Fruit fly (Drosophila melanogaster): Measurements from ENCODE around the gene CG32069.

CG32069 gene

dm6 chr3L:11097982-11098663, 35.7 kb upstream of the CG32069 start, which contains the start of the genes Irbp18 and APP-BP1 (continued):
- TF ChIP-seq CG13424 (tag; optimal IDR thresholded peaks at IDR 0.05) (peak; percentile 90), trh (GFP tag; optimal IDR thresholded peaks at IDR 0.05) (peak; percentile 91), CG10274 (GFP tag; optimal IDR thresholded peaks at IDR 0.05) (peak; percentile 78), chif (GFP tag; optimal IDR thresholded peaks at IDR 0.05) (peak; percentile 84 to 95), emc (GFP tag; optimal IDR thresholded peaks at IDR 0.05) (peak; percentile 85), CG4282 (GFP tag; optimal IDR thresholded peaks at IDR 0.05) (peak; percentile 89), chinmo (GFP tag; IDR thresholded peaks at IDR 0.05; ENCODE audit: partially characterized antibody) (0 out of 4 replicates have a peak, but pooled peaks have one; percentile 4), yki (optimal IDR thresholded peaks at IDR 0.05) (no peak), BEAF-32 (GFP tag; optimal IDR thresholded peaks at IDR 0.05) (peak; percentile 46), CG30403 (GFP tag; optimal IDR thresholded peaks at IDR 0.05) (peak; percentile 98), CG1792 (GFP tag; optimal IDR thresholded peaks at IDR 0.05) (peak; percentile 91), CG11085 (GFP tag; IDR thresholded peaks at IDR 0.05) (peak; percentile 68; the same call in 1 of the 2 replicates), gcm (GFP tag; optimal IDR thresholded peaks at IDR 0.05) (peak; percentile 89), Ets97D (GFP tag; optimal IDR thresholded peaks at IDR 0.05) (peak; percentile 91), CG4854 (GFP tag; optimal IDR thresholded peaks at IDR 0.05) (peak; percentile 95), corto (GFP tag; optimal IDR thresholded peaks at IDR 0.05) (peak; percentile 76), her (GFP tag; optimal IDR thresholded peaks at IDR 0.05) (peak; percentile 88), dysf (GFP tag; IDR thresholded peaks at IDR 0.05) (peak; percentile 88), psq (GFP tag; optimal IDR thresholded peaks at IDR 0.05) (peak; percentile 86), CG6791 (GFP tag; IDR thresholded peaks at IDR 0.05; ENCODE audit: partially characterized antibody) (no peak; the same call in 2 of the 3 replicates), hb (GFP tag; IDR thresholded peaks at IDR 0.05; ENCODE audit: partially characterized antibody) (no peak), Lim3 (GFP tag; IDR thresholded peaks at IDR 0.05) (peak; percentile 47; the same call in 1 of the 2 replicates), CG1602 (GFP tag; optimal IDR thresholded peaks at IDR 0.05) (peak; percentile 94), CG6175 (GFP tag; IDR thresholded peaks at IDR 0.05) (peak; percentile 61; the same call in 1 of the 3 replicates), BtbVII (GFP tag; optimal IDR thresholded peaks at IDR 0.05) (peak; percentile 91), gce (GFP tag; IDR thresholded peaks at IDR 0.05) (peak; percentile 71; the same call in 2 of the 3 replicates), CG12942 (GFP tag; optimal IDR thresholded peaks at IDR 0.05) (peak; percentile 90), CG6254 (GFP tag; optimal IDR thresholded peaks at IDR 0.05) (peak; percentile 84), ssp (GFP tag; IDR thresholded peaks at IDR 0.05) (peak; percentile 66), gro (GFP tag; optimal IDR thresholded peaks at IDR 0.05) (peak; percentile 96), kni (GFP tag; optimal IDR thresholded peaks at IDR 0.05) (peak; percentile 78), CG31365 (tag; optimal IDR thresholded peaks at IDR 0.05) (peak; percentile 69), Lhr (GFP tag; optimal IDR thresholded peaks at IDR 0.05) (peak; percentile 84), Blimp-1 (GFP tag; optimal IDR thresholded peaks at IDR 0.05) (peak; percentile 90), HLHmδ (GFP tag; optimal IDR thresholded peaks at IDR 0.05) (no peak), nerfin-1 (tag; optimal IDR thresholded peaks at IDR 0.05) (peak; percentile 87), Fer3 (tag; optimal IDR thresholded peaks at IDR 0.05) (peak; percentile 90), CG32532 (GFP tag; IDR thresholded peaks at IDR 0.05) (peak; percentile 89), CG8924 (tag; optimal IDR thresholded peaks at IDR 0.05) (peak; percentile 94), Ada2b (GFP tag; IDR thresholded peaks at IDR 0.05) (peak; percentile 87), Antp (GFP tag; optimal IDR thresholded peaks at IDR 0.05) (peak; percentile 86), Opbp (GFP tag; IDR thresholded peaks at IDR 0.05; ENCODE audit: partially characterized antibody) (no peak), ranshi (GFP tag; IDR thresholded peaks at IDR 0.05) (peak; percentile 87), CG8290 (GFP tag; optimal IDR thresholded peaks at IDR 0.05) (peak; percentile 87), CG8290 (tag; optimal IDR thresholded peaks at IDR 0.05) (peak; percentile 81 to 92), CG12071 (GFP tag; optimal IDR thresholded peaks at IDR 0.05) (peak; percentile 83), CG5245 (GFP tag; optimal IDR thresholded peaks at IDR 0.05) (peak; percentile 87), CG8388 (GFP tag; optimal IDR thresholded peaks at IDR 0.05) (peak; percentile 91), CG10565 (GFP tag; optimal IDR thresholded peaks at IDR 0.05) (peak; percentile 89)
